Worm (Caenorhabditis elegans) whole organism, L2 larva: Measurements from ENCODE around the gene B0361.3.

Experiments used
- C34F6.9 ChIP-seq: fragments of 150-350 bp; optimal IDR thresholded peaks from 2 replicates; lab custom pipeline; 2014; ENCODE audit warnings: missing biosample characterization, missing genetic modification characterization
- F13H6.1 ChIP-seq: sonication (generic microtip); optimal IDR thresholded peaks from 2 replicates; lab custom pipeline; 2016; ENCODE audit warnings: missing genetic modification characterization, missing compliant biosample characterization
- R02D3.7 ChIP-seq: fragments of 150-350 bp; optimal IDR thresholded peaks from 2 replicates; lab custom pipeline; 2014; ENCODE audit warnings: missing biosample characterization, missing genetic modification characterization
- Y55F3AM.14 ChIP-seq: fragments of 200-800 bp; sonication (Bioruptor generic); optimal IDR thresholded peaks from 2 replicates; lab custom pipeline; 2018; ENCODE audit warnings: mild to moderate bottlenecking, missing genetic modification characterization, missing compliant biosample characterization
- ZK546.5 ChIP-seq: sonication (generic microtip); optimal IDR thresholded peaks from 2 replicates; lab custom pipeline; 2017; ENCODE audit warnings: missing biosample characterization, missing genetic modification characterization
- ama-1 ChIP-seq: fragments of 150-350 bp; optimal IDR thresholded peaks from 2 replicates; lab custom pipeline; 2018; ENCODE audit warnings: inconsistent platforms
- blmp-1 ChIP-seq: sonication (generic microtip); optimal IDR thresholded peaks from 2 replicates; lab custom pipeline; 2017; ENCODE audit warnings: missing genetic modification characterization, mild to moderate bottlenecking, missing compliant biosample characterization, antibody characterized with exemption, moderate library complexity; ENCODE audit not compliant: insufficient read depth
- ceh-16 ChIP-seq: fragments of 150-350 bp; optimal IDR thresholded peaks from 2 replicates; lab custom pipeline; 2014; ENCODE audit warnings: missing biosample characterization, missing genetic modification characterization
- ceh-82 ChIP-seq: fragments of 150-350 bp; optimal IDR thresholded peaks from 2 replicates; lab custom pipeline; 2014; ENCODE audit warnings: missing biosample characterization, missing genetic modification characterization
- crh-2 ChIP-seq: sonication (generic microtip); optimal IDR thresholded peaks from 2 replicates; lab custom pipeline; 2017; ENCODE audit warnings: missing biosample characterization, missing genetic modification characterization
- elt-1 ChIP-seq: fragments of 150-350 bp; optimal IDR thresholded peaks from 2 replicates; lab custom pipeline; 2014; ENCODE audit warnings: missing biosample characterization, missing genetic modification characterization
- fos-1 ChIP-seq: fragments of 150-350 bp; optimal IDR thresholded peaks from 2 replicates; lab custom pipeline; 2014; ENCODE audit warnings: missing biosample characterization, missing genetic modification characterization
- gmeb-1 ChIP-seq: fragments of 150-350 bp; optimal IDR thresholded peaks from 2 replicates; lab custom pipeline; 2014; ENCODE audit warnings: missing biosample characterization, missing genetic modification characterization
- lin-11 ChIP-seq: fragments of 150-350 bp; sonication (generic microtip); optimal IDR thresholded peaks from 2 replicates; lab custom pipeline; 2014; ENCODE audit warnings: missing biosample characterization, missing genetic modification characterization, inconsistent platforms, mixed read lengths
- lsy-2 ChIP-seq, 2 experiments: fragments of 150-350 bp in 1 of 2; sonication (generic microtip) in 1 of 2; optimal IDR thresholded peaks; 2 replicates each; lab custom pipeline; 2014 to 2017; ENCODE audit warnings: missing biosample characterization in 2 of 2, missing genetic modification characterization in 2 of 2
- mab-5 ChIP-seq: fragments of 150-350 bp; optimal IDR thresholded peaks from 2 replicates; lab custom pipeline; 2014; ENCODE audit warnings: missing biosample characterization, missing genetic modification characterization
- mbf-1 ChIP-seq: sonication (generic microtip); optimal IDR thresholded peaks from 2 replicates; lab custom pipeline; 2017; ENCODE audit warnings: missing biosample characterization, missing genetic modification characterization
- mdl-1 ChIP-seq, 2 experiments: fragments of 150-350 bp in 1 of 2; sonication (generic microtip) in 1 of 2; optimal IDR thresholded peaks; 2 replicates each; lab custom pipeline; 2017; ENCODE audit warnings: missing biosample characterization in 2 of 2, missing genetic modification characterization in 2 of 2
- nhr-11 ChIP-seq: fragments of 150-350 bp; optimal IDR thresholded peaks from 2 replicates; lab custom pipeline; 2014; ENCODE audit warnings: missing biosample characterization, missing genetic modification characterization
- nhr-12 ChIP-seq: fragments of 150-350 bp; optimal IDR thresholded peaks from 2 replicates; lab custom pipeline; 2014; ENCODE audit warnings: missing biosample characterization, missing genetic modification characterization
- nhr-129 ChIP-seq: fragments of 150-350 bp; optimal IDR thresholded peaks from 2 replicates; lab custom pipeline; 2014; ENCODE audit warnings: missing biosample characterization, missing genetic modification characterization
- nhr-23 ChIP-seq: fragments of 150-350 bp; optimal IDR thresholded peaks from 2 replicates; lab custom pipeline; 2014; ENCODE audit warnings: missing biosample characterization, missing genetic modification reagents, missing genetic modification characterization
- nhr-25 ChIP-seq: fragments of 150-350 bp; sonication (generic microtip); optimal IDR thresholded peaks from 3 replicates; lab custom pipeline; 2014; ENCODE audit warnings: missing biosample characterization, missing genetic modification characterization
- nhr-6 ChIP-seq: fragments of 150-350 bp; optimal IDR thresholded peaks from 2 replicates; lab custom pipeline; 2014; ENCODE audit warnings: missing biosample characterization, missing genetic modification characterization
- sem-4 ChIP-seq: fragments of 150-350 bp; optimal IDR thresholded peaks from 2 replicates; lab custom pipeline; 2014; ENCODE audit warnings: missing biosample characterization, missing genetic modification reagents, missing genetic modification characterization
- sma-3 ChIP-seq: sonication (generic microtip); optimal IDR thresholded peaks from 2 replicates; lab custom pipeline; 2016; ENCODE audit warnings: missing genetic modification reagents, missing genetic modification characterization, missing compliant biosample characterization
- sma-9 ChIP-seq, 2 experiments: fragments of 150-350 bp in 1 of 2; sonication (generic microtip) in 1 of 2; optimal IDR thresholded peaks; 2 replicates each; lab custom pipeline; 2014 to 2016; ENCODE audit warnings: missing genetic modification characterization in 2 of 2, mild to moderate bottlenecking in 1 of 2, missing biosample characterization in 1 of 2, missing compliant biosample characterization in 1 of 2, missing genetic modification reagents in 1 of 2, moderate library complexity in 1 of 2
- snpc-4 ChIP-seq: fragments of 150-350 bp; optimal IDR thresholded peaks from 2 replicates; lab custom pipeline; 2014; ENCODE audit warnings: missing biosample characterization, missing genetic modification characterization
- unc-39 ChIP-seq: fragments of 150-350 bp; optimal IDR thresholded peaks from 2 replicates; lab custom pipeline; 2014; ENCODE audit warnings: missing biosample characterization, missing genetic modification characterization
- unc-55 ChIP-seq: fragments of 150-350 bp; sonication (generic microtip); optimal IDR thresholded peaks from 3 replicates; lab custom pipeline; 2014; ENCODE audit warnings: missing biosample characterization, missing genetic modification reagents, missing genetic modification characterization
- unc-62 ChIP-seq: fragments of 150-350 bp; optimal IDR thresholded peaks from 2 replicates; lab custom pipeline; 2014; ENCODE audit warnings: missing biosample characterization, missing genetic modification reagents, missing genetic modification characterization
- zag-1 ChIP-seq: fragments of 150-350 bp; optimal IDR thresholded peaks from 2 replicates; lab custom pipeline; 2014; ENCODE audit warnings: missing biosample characterization, missing genetic modification characterization
- ztf-1 ChIP-seq: fragments of 200-800 bp; sonication (Bioruptor generic); conservative IDR thresholded peaks from 2 replicates; pipeline ENCODE4 v1.3.6; 2022; ENCODE audit warnings: missing genetic modification characterization, missing compliant biosample characterization
- ztf-11 ChIP-seq: sonication (generic microtip); optimal IDR thresholded peaks from 2 replicates; lab custom pipeline; 2017; ENCODE audit warnings: missing biosample characterization, missing genetic modification characterization
- ztf-4 ChIP-seq: fragments of 150-350 bp; optimal IDR thresholded peaks from 2 replicates; lab custom pipeline; 2014; ENCODE audit warnings: missing biosample characterization, missing genetic modification characterization

B0361.3 gene

ce11 chrIII:7258931-7259330 lies 22.3 kb upstream of the B0361.3 start, which contains the start of gene B0361.4:
TSS of gene B0361.4 (plus strand) at chrIII:7258991.
- no peak for TF ChIP-seq nhr-23 (tag; lab: Kevin White, UChicago)

DNA sequence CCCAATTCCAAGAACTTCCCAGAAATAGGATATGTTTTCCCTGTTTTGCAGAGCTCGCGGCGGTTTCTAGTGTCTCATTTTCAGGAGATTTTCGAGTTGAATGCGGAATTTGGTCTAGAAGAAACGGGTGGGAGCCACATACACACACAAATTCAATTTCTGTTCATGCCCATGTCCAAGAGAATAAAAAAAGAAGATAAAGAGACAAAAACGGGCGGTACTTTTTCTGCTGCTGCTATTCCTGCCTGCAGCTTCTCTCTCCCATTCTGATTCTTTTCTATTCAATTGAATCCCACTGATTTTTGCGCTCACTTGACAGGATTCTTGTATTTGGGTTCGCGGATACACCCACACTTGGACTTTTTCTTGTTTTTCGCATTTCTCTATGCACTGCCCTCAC lies 18.7 kb upstream of the B0361.3 start:
- TF ChIP-seq nhr-25 (tag; lab: Kevin White, UChicago) (no peak), R02D3.7 (tag; lab: Kevin White, UChicago) (no peak), Y55F3AM.14 (GFP tag; lab: Kevin White, UChicago) (no peak), blmp-1 (tag; lab: Kevin White, UChicago) (no peak), zag-1 (tag; lab: Kevin White, UChicago) (no peak), gmeb-1 (no peak), nhr-11 (tag; lab: Kevin White, UChicago) (no peak), elt-1 (tag; lab: Kevin White, UChicago) (no peak), ceh-82 (tag; lab: Kevin White, UChicago) (no peak), snpc-4 (tag; lab: Kevin White, UChicago) (no peak), F13H6.1 (tag; lab: Kevin White, UChicago) (no peak), ZK546.5 (tag; lab: Kevin White, UChicago) (no peak), ceh-16 (no peak), ztf-4 (tag; lab: Kevin White, UChicago) (no peak), sem-4 (tag; lab: Kevin White, UChicago) (no peak), sma-3 (GFP tag; lab: Kevin White, UChicago) (no peak), mbf-1 (tag; lab: Kevin White, UChicago) (no peak), unc-55 (GFP tag; lab: Kevin White, UChicago) (no peak)
- TF ChIP-seq, all 48 proteins: peak for 0

ce11 chrIII:7263028-7263427 lies 18.2 kb upstream of the B0361.3 start:
- TF ChIP-seq gmeb-1 (no peak), unc-62 (no peak)

DNA sequence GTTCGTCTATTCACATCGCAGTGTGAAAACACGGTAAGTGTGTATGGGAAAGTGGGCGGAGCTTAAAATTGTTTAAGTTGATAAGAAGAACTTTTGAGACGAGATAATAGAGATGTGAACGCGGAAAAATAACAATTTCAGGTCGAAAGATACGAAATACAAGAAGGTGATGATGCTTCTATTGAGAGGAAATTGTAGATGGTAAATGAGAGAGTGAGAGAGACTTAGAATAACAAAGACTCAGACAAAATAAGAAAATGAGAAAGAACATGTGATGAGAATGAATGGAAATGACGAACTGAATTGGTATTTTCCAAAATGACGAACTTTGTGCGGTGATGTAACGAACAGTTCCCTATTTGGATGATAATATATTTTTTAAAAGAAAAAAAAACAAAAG lies 10.2 kb upstream of the B0361.3 start:
- TF ChIP-seq sma-3 (GFP tag; lab: Kevin White, UChicago): peak; percentile 12
- no peak for TF ChIP-seq nhr-23 (tag; lab: Kevin White, UChicago)
- TF ChIP-seq nhr-25 (tag; lab: Kevin White, UChicago): peak; percentile 13

DNA sequence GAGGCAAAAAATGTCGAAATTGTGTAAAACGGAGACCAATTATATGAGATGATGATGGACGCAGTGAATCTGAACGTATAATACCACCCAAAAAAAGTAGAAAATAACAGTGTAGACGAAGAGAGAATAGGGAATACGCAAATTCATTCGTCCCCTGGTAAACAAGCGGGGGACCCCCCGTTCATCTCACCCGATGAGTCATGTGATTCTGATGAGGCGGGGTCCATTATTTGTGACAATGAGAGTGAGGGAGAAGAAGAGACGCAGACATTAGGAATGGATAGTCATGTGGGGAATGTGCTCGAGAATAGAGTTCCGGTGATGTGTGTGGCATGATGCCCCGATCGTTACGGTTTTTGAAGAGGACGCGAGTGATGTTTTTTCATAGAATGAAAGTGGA lies 9.2 kb upstream of the B0361.3 start:
- no peak for TF ChIP-seq unc-39 (tag; lab: Kevin White, UChicago)
- TF ChIP-seq gmeb-1: peak; percentile 28
- TF ChIP-seq crh-2 (tag; lab: Kevin White, UChicago): peak; percentile 56
- TF ChIP-seq sma-3 (GFP tag; lab: Kevin White, UChicago): peak; percentile 41
- TF ChIP-seq ztf-1: no peak
- no peak for TF ChIP-seq ztf-11 (tag; lab: Kevin White, UChicago)
- peak in 1 of 2 experiments; percentile 25 for TF ChIP-seq mdl-1 (tag; optimal IDR thresholded peaks at IDR 0.05; lab: Kevin White, UChicago)
- TF ChIP-seq nhr-25 (tag; lab: Kevin White, UChicago): peak; percentile 59
- TF ChIP-seq lsy-2 (tag; optimal IDR thresholded peaks at IDR 0.05; lab: Kevin White, UChicago): peak in 1 of 2 experiments; percentile 61
- peak; percentile 86 for TF ChIP-seq nhr-129 (tag; lab: Kevin White, UChicago)
- peak; percentile 35 for TF ChIP-seq nhr-6 (tag; lab: Kevin White, UChicago)
- TF ChIP-seq snpc-4 (tag; lab: Kevin White, UChicago): no peak
- TF ChIP-seq mbf-1 (tag; lab: Kevin White, UChicago): no peak
- TF ChIP-seq lin-11 (tag; lab: Kevin White, UChicago): no peak
- peak; percentile 7 for TF ChIP-seq unc-55 (GFP tag; lab: Kevin White, UChicago)
- peak; percentile 59 for TF ChIP-seq F13H6.1 (tag; lab: Kevin White, UChicago)
- peak; percentile 77 for TF ChIP-seq sma-9 (GFP tag; optimal IDR thresholded peaks at IDR 0.05; lab: Kevin White, UChicago)
- TF ChIP-seq sma-9 (tag; optimal IDR thresholded peaks at IDR 0.05; lab: Kevin White, UChicago): no peak
- peak; percentile 81 for TF ChIP-seq C34F6.9 (tag; lab: Kevin White, UChicago)
- TF ChIP-seq nhr-12: no peak
- TF ChIP-seq mab-5: peak; percentile 70
- TF ChIP-seq fos-1: peak; percentile 9
- peak; percentile 68 for TF ChIP-seq ama-1 (lab: Kevin White, UChicago)
- TF ChIP-seq, all 48 proteins: peak for 15
